Fruit fly (Drosophila melanogaster) whole organism, embryonic: ENCODE results near the gene CG13064.
A peak's percentile ranks its signal among the peaks of the same experiment; 100 is the strongest.

Source experiments
- Atf3 ChIP-seq: fragments of 200-800 bp; sonication (Bioruptor generic); optimal IDR thresholded peaks from 3 replicates; lab custom pipeline; 2016; ENCODE audit warnings: missing biosample characterization, missing genetic modification characterization
- BEAF-32 ChIP-seq: fragments of 200-800 bp; sonication (Bioruptor generic); optimal IDR thresholded peaks from 3 replicates; lab custom pipeline; 2017; ENCODE audit warnings: missing biosample characterization, missing genetic modification characterization, mild to moderate bottlenecking, moderate library complexity, missing genetic modification reagents
- Blimp-1 ChIP-seq: fragments of 200-800 bp; sonication (Bioruptor generic); optimal IDR thresholded peaks from 3 replicates; lab custom pipeline; 2018; ENCODE audit warnings: missing biosample characterization, missing genetic modification characterization, mild to moderate bottlenecking, moderate library complexity, missing genetic modification reagents
- CG11085 ChIP-seq: fragments of 200-800 bp; sonication (Bioruptor generic); IDR thresholded peaks from 2 replicates; pipeline ENCODE4 v1.3.6; 2022; ENCODE audit warnings: missing biosample characterization, missing genetic modification characterization
- CG11504 ChIP-seq: fragments of 200-800 bp; sonication (Bioruptor generic); optimal IDR thresholded peaks from 3 replicates; lab custom pipeline; 2019; ENCODE audit warnings: missing biosample characterization, mild to moderate bottlenecking, missing genetic modification characterization, moderate library complexity
- CG12219 ChIP-seq: fragments of 200-800 bp; sonication (Bioruptor generic); optimal IDR thresholded peaks from 3 replicates; lab custom pipeline; 2018; ENCODE audit warnings: missing biosample characterization, mild to moderate bottlenecking, missing genetic modification characterization
- CG1233 ChIP-seq: fragments of 200-800 bp; sonication (Bioruptor generic); optimal IDR thresholded peaks from 4 replicates; lab custom pipeline; 2018; ENCODE audit warnings: missing biosample characterization, mild to moderate bottlenecking, missing genetic modification characterization
- CG12659 ChIP-seq: fragments of 200-800 bp; sonication (Bioruptor generic); optimal IDR thresholded peaks from 3 replicates; lab custom pipeline; 2017; ENCODE audit warnings: mild to moderate bottlenecking, missing biosample characterization, missing genetic modification reagents, missing genetic modification characterization
- CG15514 ChIP-seq: fragments of 200-800 bp; sonication (Bioruptor generic); optimal IDR thresholded peaks from 3 replicates; lab custom pipeline; 2017; ENCODE audit warnings: missing biosample characterization, missing genetic modification characterization, mild to moderate bottlenecking, moderate library complexity, missing genetic modification reagents
- CG17328 ChIP-seq: fragments of 200-800 bp; sonication (Bioruptor generic); IDR thresholded peaks from 2 replicates; pipeline ENCODE4 v1.3.6; 2022; ENCODE audit warnings: missing biosample characterization, missing genetic modification characterization
- CG2889 ChIP-seq: fragments of 200-800 bp; sonication (Bioruptor generic); IDR thresholded peaks from 3 replicates; pipeline ENCODE4 v1.3.6; 2022; ENCODE audit warnings: missing biosample characterization, missing genetic modification characterization
- CG31365 ChIP-seq: fragments of 200-800 bp; sonication (Bioruptor generic); optimal IDR thresholded peaks from 2 replicates; lab custom pipeline; 2018; ENCODE audit warnings: missing biosample characterization, mild to moderate bottlenecking, missing genetic modification characterization
- CG31388 ChIP-seq: fragments of 200-800 bp; sonication (Bioruptor generic); optimal IDR thresholded peaks from 2 replicates; lab custom pipeline; 2016; ENCODE audit warnings: missing biosample characterization, missing genetic modification characterization
- CG31441 ChIP-seq: fragments of 200-800 bp; sonication (Bioruptor generic); IDR thresholded peaks from 2 replicates; pipeline ENCODE4 v1.3.6; 2022; ENCODE audit warnings: missing biosample characterization, missing genetic modification characterization
- CG7357 ChIP-seq: fragments of 200-800 bp; sonication (Bioruptor generic); IDR thresholded peaks from 3 replicates; pipeline ENCODE4 v1.3.6; 2022; ENCODE audit warnings: missing biosample characterization, missing genetic modification characterization
- CG7556 ChIP-seq: fragments of 200-800 bp; sonication (Bioruptor generic); optimal IDR thresholded peaks from 2 replicates; lab custom pipeline; 2017; ENCODE audit warnings: missing biosample characterization, mild to moderate bottlenecking, missing genetic modification characterization
- CG7786 ChIP-seq: fragments of 200-800 bp; sonication (Bioruptor generic); optimal IDR thresholded peaks from 2 replicates; lab custom pipeline; 2016; ENCODE audit warnings: missing biosample characterization, missing genetic modification characterization
- CG7963 ChIP-seq: fragments of 200-800 bp; sonication (Bioruptor generic); IDR thresholded peaks from 3 replicates; pipeline ENCODE4 v1.3.6; 2022; ENCODE audit warnings: missing biosample characterization, missing genetic modification characterization; ENCODE audit not compliant: partially characterized antibody
- D19A ChIP-seq: fragments of 200-800 bp; optimal IDR thresholded peaks from 3 replicates; lab custom pipeline; 2019; ENCODE audit warnings: missing biosample characterization, mild to moderate bottlenecking, missing genetic modification characterization, moderate library complexity
- Dll ChIP-seq: fragments of 200-800 bp; sonication (Bioruptor generic); IDR thresholded peaks from 4 replicates; pipeline ENCODE4 v1.3.6; 2022; ENCODE audit warnings: missing biosample characterization, missing genetic modification characterization; ENCODE audit not compliant: partially characterized antibody
- E2f2 ChIP-seq: fragments of 200-800 bp; sonication (Bioruptor generic); IDR thresholded peaks from 2 replicates; pipeline ENCODE4 v1.3.6; 2022; ENCODE audit warnings: missing biosample characterization, missing genetic modification characterization
- Eip74EF ChIP-seq, 2 experiments: fragments of 200-800 bp in 1 of 2; fragments of >200 bp in 1 of 2; sonication (Bioruptor generic) in 1 of 2; optimal IDR thresholded peaks; 2 replicates each; lab custom pipeline; 2017 to 2019; ENCODE audit warnings: missing biosample characterization in 2 of 2, missing genetic modification characterization in 2 of 2, mild to moderate bottlenecking in 1 of 2, moderate library complexity in 1 of 2
- Ets65A ChIP-seq: fragments of 200-800 bp; sonication (Bioruptor generic); peaks from one replicate; lab custom pipeline; 2016; ENCODE audit warnings: missing biosample characterization, missing genetic modification characterization
- Fer3 ChIP-seq: fragments of 200-800 bp; sonication (Bioruptor generic); optimal IDR thresholded peaks from 2 replicates; lab custom pipeline; 2018; ENCODE audit warnings: missing biosample characterization, mild to moderate bottlenecking, missing genetic modification characterization, moderate library complexity
- Hr51 ChIP-seq, 2 experiments: fragments of 200-800 bp; sonication (Bioruptor generic); optimal IDR thresholded peaks; 2 replicates in 1 of 2; 3 replicates in 1 of 2; lab custom pipeline; 2016 to 2018; ENCODE audit warnings: missing biosample characterization in 2 of 2, missing genetic modification characterization in 2 of 2, mild to moderate bottlenecking in 1 of 2, moderate library complexity in 1 of 2
- Med ChIP-seq: fragments of 200-800 bp; sonication (Bioruptor generic); peaks from one replicate; lab custom pipeline; 2016; ENCODE audit warnings: missing biosample characterization, missing genetic modification characterization, mild to moderate bottlenecking, inconsistent platforms, moderate library complexity
- Mes4 ChIP-seq: fragments of 200-800 bp; sonication (Bioruptor generic); optimal IDR thresholded peaks from 2 replicates; lab custom pipeline; 2016; ENCODE audit warnings: missing biosample characterization, missing genetic modification characterization
- Nf-YB ChIP-seq: fragments of 200-800 bp; sonication (Bioruptor generic); optimal IDR thresholded peaks from 3 replicates; lab custom pipeline; 2019; ENCODE audit warnings: missing biosample characterization, mild to moderate bottlenecking, missing genetic modification characterization, moderate library complexity
- Oli ChIP-seq: fragments of 200-800 bp; sonication (Bioruptor generic); optimal IDR thresholded peaks from 2 replicates; lab custom pipeline; 2018; ENCODE audit warnings: missing biosample characterization, mild to moderate bottlenecking, missing genetic modification characterization, moderate library complexity
- Stat92E ChIP-seq, 3 experiments: fragments of >200 bp in 2 of 3; fragments of 200-800 bp in 1 of 3; sonication (Bioruptor generic) in 1 of 3; optimal IDR thresholded peaks; 2 replicates each; lab custom pipeline; 2017 to 2019; ENCODE audit warnings: missing biosample characterization in 3 of 3, missing genetic modification characterization in 3 of 3, mild to moderate bottlenecking in 1 of 3, moderate library complexity in 1 of 3
- Taf1 ChIP-seq: fragments of 200-800 bp; sonication (Bioruptor generic); IDR thresholded peaks from 2 replicates; pipeline ENCODE4 v1.3.6; 2022; ENCODE audit warnings: missing biosample characterization, missing genetic modification characterization
- br ChIP-seq: fragments of >200 bp; optimal IDR thresholded peaks from 2 replicates; lab custom pipeline; 2017
- bsh ChIP-seq, 2 experiments: fragments of 200-800 bp; sonication (Bioruptor generic); optimal IDR thresholded peaks; 2 replicates each; lab custom pipeline; 2017 to 2018; ENCODE audit warnings: mild to moderate bottlenecking in 2 of 2, missing biosample characterization in 2 of 2, missing genetic modification characterization in 2 of 2, moderate library complexity in 1 of 2
- btn ChIP-seq: fragments of 200-800 bp; sonication (Bioruptor generic); optimal IDR thresholded peaks from 2 replicates; lab custom pipeline; 2016; ENCODE audit warnings: missing biosample characterization, missing genetic modification characterization
- chinmo ChIP-seq: fragments of 200-800 bp; sonication (Bioruptor generic); IDR thresholded peaks from 4 replicates; pipeline ENCODE4 v1.3.6; 2022; ENCODE audit warnings: missing biosample characterization, missing genetic modification characterization; ENCODE audit not compliant: partially characterized antibody
- crol ChIP-seq: fragments of 200-800 bp; sonication (Bioruptor generic); IDR thresholded peaks from 2 replicates; pipeline ENCODE4 v1.3.6; 2022; ENCODE audit warnings: missing biosample characterization, missing genetic modification characterization
- dysf ChIP-seq: fragments of 200-800 bp; sonication (Bioruptor generic); IDR thresholded peaks from 3 replicates; pipeline ENCODE4 v1.3.6; 2022; ENCODE audit warnings: missing biosample characterization, missing genetic modification characterization
- ind ChIP-seq: fragments of 200-800 bp; sonication (Bioruptor generic); optimal IDR thresholded peaks from 3 replicates; lab custom pipeline; 2016; ENCODE audit warnings: missing biosample characterization, missing genetic modification characterization
- kah ChIP-seq: fragments of 200-800 bp; sonication (Bioruptor generic); optimal IDR thresholded peaks from 2 replicates; lab custom pipeline; 2018; ENCODE audit warnings: missing biosample characterization, mild to moderate bottlenecking, missing genetic modification characterization
- mld ChIP-seq: fragments of 200-800 bp; sonication (Bioruptor generic); IDR thresholded peaks from 3 replicates; pipeline ENCODE4 v1.3.6; 2022; ENCODE audit warnings: missing biosample characterization, missing genetic modification characterization; ENCODE audit not compliant: partially characterized antibody
- nom ChIP-seq: fragments of 200-800 bp; sonication (Bioruptor generic); optimal IDR thresholded peaks from 2 replicates; lab custom pipeline; 2017; ENCODE audit warnings: missing biosample characterization, missing genetic modification characterization, mild to moderate bottlenecking, moderate library complexity, missing genetic modification reagents
- org-1 ChIP-seq: fragments of 200-800 bp; sonication (Bioruptor generic); optimal IDR thresholded peaks from 2 replicates; lab custom pipeline; 2017; ENCODE audit warnings: missing biosample characterization, missing genetic modification characterization
- peb ChIP-seq: fragments of 200-800 bp; sonication (Bioruptor generic); IDR thresholded peaks from 2 replicates; pipeline ENCODE4 v1.3.6; 2022; ENCODE audit warnings: missing biosample characterization, missing genetic modification characterization
- phol ChIP-seq: fragments of 200-800 bp; sonication (Bioruptor generic); optimal IDR thresholded peaks from 3 replicates; lab custom pipeline; 2018; ENCODE audit warnings: missing biosample characterization, mild to moderate bottlenecking, missing genetic modification characterization, moderate library complexity
- ranshi ChIP-seq: fragments of 200-800 bp; sonication (Bioruptor generic); IDR thresholded peaks from 2 replicates; pipeline ENCODE4 v1.3.6; 2022; ENCODE audit warnings: missing biosample characterization, missing genetic modification characterization
- row ChIP-seq: fragments of 200-800 bp; sonication (Bioruptor generic); IDR thresholded peaks from 3 replicates; pipeline ENCODE4 v1.3.6; 2022; ENCODE audit warnings: missing biosample characterization, missing genetic modification characterization
- sim ChIP-seq: fragments of 200-800 bp; sonication (Bioruptor generic); IDR thresholded peaks from 2 replicates; pipeline ENCODE4 v1.3.6; 2022; ENCODE audit warnings: missing biosample characterization, missing genetic modification characterization
- so ChIP-seq: fragments of 200-800 bp; sonication (Bioruptor generic); IDR thresholded peaks from 3 replicates; pipeline ENCODE4 v1.3.6; 2022; ENCODE audit warnings: missing biosample characterization, missing genetic modification characterization
- stc ChIP-seq: fragments of 200-800 bp; sonication (Bioruptor generic); IDR thresholded peaks from 2 replicates; pipeline ENCODE4 v1.3.6; 2022; ENCODE audit warnings: missing biosample characterization, missing genetic modification characterization
- twi ChIP-seq: fragments of 200-800 bp; optimal IDR thresholded peaks from 2 replicates; lab custom pipeline; 2019; ENCODE audit warnings: missing biosample characterization, mild to moderate bottlenecking, missing genetic modification characterization, moderate library complexity

CG13064 gene

DNA sequence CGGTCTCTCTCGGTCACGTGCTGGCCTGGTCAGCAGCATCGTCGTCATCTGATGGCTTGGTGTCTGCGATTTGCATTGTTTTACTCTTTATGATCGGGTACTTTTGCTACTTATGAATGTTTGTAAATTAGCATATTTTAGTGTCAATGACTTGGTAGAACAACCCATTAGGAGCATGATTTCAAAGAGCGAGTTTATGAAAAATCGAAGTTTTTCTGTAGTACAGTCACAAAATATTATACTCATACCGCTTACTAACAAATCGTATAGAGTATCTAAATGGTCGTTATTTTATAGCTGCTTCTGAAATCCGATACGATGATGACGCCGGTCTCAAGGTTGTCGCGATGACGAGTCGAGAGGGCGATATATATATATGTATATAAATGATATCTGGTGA, 6.1 kb downstream of the CG13064 start (continued):
- TF ChIP-seq CG31365 (tag; lab: Kevin White, UChicago) (no peak), Hr51 (GFP tag; optimal IDR thresholded peaks at IDR 0.05; lab: Kevin White, UChicago) (peak in 1 of 2 experiments; percentile 67), Blimp-1 (GFP tag; lab: Kevin White, UChicago) (peak; percentile 23), Oli (peak; percentile 44), ranshi (GFP tag; lab: Robert Waterston, UW) (peak; percentile 24; the same call in 1 of the 2 replicates), CG7963 (GFP tag; lab: Robert Waterston, UW) (no peak), CG17328 (GFP tag; lab: Robert Waterston, UW) (no peak), dysf (GFP tag; lab: Robert Waterston, UW) (peak; percentile 56; the same call in 2 of the 3 replicates), Mes4 (no peak), CG31441 (GFP tag; lab: Robert Waterston, UW) (0 out of 2 replicates have a peak, but pooled peaks have one; percentile 29), row (GFP tag; lab: Robert Waterston, UW) (peak; percentile 66), twi (tag; lab: Kevin White, UChicago) (no peak), CG11085 (GFP tag; lab: Robert Waterston, UW) (no peak), bsh (GFP tag; optimal IDR thresholded peaks at IDR 0.05; lab: Kevin White, UChicago) (peak; percentile 12 to 16), CG2889 (GFP tag; lab: Robert Waterston, UW) (no peak), BEAF-32 (GFP tag; lab: Kevin White, UChicago) (no peak), CG7556 (GFP tag; lab: Kevin White, UChicago) (no peak), mld (GFP tag; lab: Robert Waterston, UW) (no peak), Ets65A (GFP tag; lab: Kevin White, UChicago) (peak; percentile 29), Nf-YB (GFP tag; lab: Kevin White, UChicago) (no peak), nom (GFP tag; lab: Kevin White, UChicago) (peak; percentile 46), br (lab: Kevin White, UChicago) (no peak), CG7786 (GFP tag; lab: Kevin White, UChicago) (no peak), CG12659 (peak; percentile 17), CG31388 (no peak), peb (GFP tag; lab: Robert Waterston, UW) (no peak), phol (tag; lab: Kevin White, UChicago) (peak; percentile 28), Fer3 (no peak), CG15514 (GFP tag; lab: Kevin White, UChicago) (no peak), ind (GFP tag; lab: Kevin White, UChicago) (no peak), Eip74EF (GFP tag; optimal IDR thresholded peaks at IDR 0.05; lab: Kevin White, UChicago) (peak in 1 of 2 experiments; percentile 51), E2f2 (GFP tag; lab: Robert Waterston, UW) (0 out of 2 replicates have a peak, but pooled peaks have one; percentile 27), CG12219 (GFP tag; lab: Kevin White, UChicago) (peak; percentile 14), btn (no peak), Stat92E (GFP tag; optimal IDR thresholded peaks at IDR 0.05; lab: Kevin White, UChicago) (no peak), Dll (no peak), sim (GFP tag; lab: Robert Waterston, UW) (no peak), CG7357 (0 out of 3 replicates have a peak, but pooled peaks have one; percentile 32), so (GFP tag; lab: Robert Waterston, UW) (peak; percentile 45; the same call in 1 of the 3 replicates), D19A (tag; lab: Kevin White, UChicago) (peak; percentile 45), chinmo (GFP tag; lab: Robert Waterston, UW) (0 out of 4 replicates have a peak, but pooled peaks have one; percentile 47), Atf3 (GFP tag; lab: Kevin White, UChicago) (no peak), stc (GFP tag; lab: Robert Waterston, UW) (no peak), CG11504 (tag; lab: Kevin White, UChicago) (peak; percentile 68), Med (GFP tag; lab: Kevin White, UChicago) (peak; percentile 79), kah (no peak), org-1 (no peak), Taf1 (GFP tag; lab: Robert Waterston, UW) (no peak), CG1233 (GFP tag; lab: Kevin White, UChicago) (no peak), crol (GFP tag; lab: Robert Waterston, UW) (no peak)
